Worm (Caenorhabditis elegans) whole organism, late embryonic: ENCODE results near the gene hrpl-1.

Experiments used
- ama-1 ChIP-seq: fragments of 150-350 bp; optimal IDR thresholded peaks from 2 replicates; lab custom pipeline; 2014
- ceh-18 ChIP-seq: sonication (generic microtip); optimal IDR thresholded peaks from 2 replicates; lab custom pipeline; 2016; ENCODE audit warnings: missing genetic modification characterization, missing compliant biosample characterization
- ceh-6 ChIP-seq: fragments of 200-800 bp; sonication (Bioruptor generic); optimal IDR thresholded peaks from 2 replicates; lab custom pipeline; 2018; ENCODE audit warnings: mild to moderate bottlenecking, missing genetic modification characterization, missing compliant biosample characterization
- fkh-10 ChIP-seq: fragments of 150-350 bp; optimal IDR thresholded peaks from 2 replicates; lab custom pipeline; 2014; ENCODE audit warnings: missing biosample characterization, missing genetic modification reagents, missing genetic modification characterization
- hlh-30 ChIP-seq: sonication (generic microtip); optimal IDR thresholded peaks from 2 replicates; lab custom pipeline; 2017; ENCODE audit warnings: antibody characterized with exemption, missing genetic modification characterization, missing compliant biosample characterization; ENCODE audit not compliant: insufficient read depth
- mec-3 ChIP-seq: sonication (generic microtip); optimal IDR thresholded peaks from 2 replicates; lab custom pipeline; 2016; ENCODE audit warnings: borderline replicate concordance, missing genetic modification characterization, missing compliant biosample characterization
- ttx-3 ChIP-seq: sonication (generic microtip); optimal IDR thresholded peaks from 2 replicates; lab custom pipeline; 2016; ENCODE audit warnings: missing genetic modification reagents, missing genetic modification characterization, missing compliant biosample characterization
- unc-55 ChIP-seq: sonication (generic microtip); optimal IDR thresholded peaks from 2 replicates; lab custom pipeline; 2017; ENCODE audit warnings: missing biosample characterization, missing genetic modification reagents, missing genetic modification characterization

ce11 chrII:6891838-6892237 is 6.7 kb upstream of the hrpl-1 start:
- TF ChIP-seq ama-1 (lab: Kevin White, UChicago) (no peak), ceh-18 (no peak), mec-3 (no peak), unc-55 (GFP tag; lab: Kevin White, UChicago) (peak; percentile 26), fkh-10 (GFP tag; lab: Kevin White, UChicago) (no peak), ceh-6 (GFP tag; lab: Kevin White, UChicago) (no peak), ttx-3 (no peak), hlh-30 (no peak)
